Worm (Caenorhabditis elegans): ENCODE measurements around the gene idhb-1.

idhb-1 gene

DNA sequence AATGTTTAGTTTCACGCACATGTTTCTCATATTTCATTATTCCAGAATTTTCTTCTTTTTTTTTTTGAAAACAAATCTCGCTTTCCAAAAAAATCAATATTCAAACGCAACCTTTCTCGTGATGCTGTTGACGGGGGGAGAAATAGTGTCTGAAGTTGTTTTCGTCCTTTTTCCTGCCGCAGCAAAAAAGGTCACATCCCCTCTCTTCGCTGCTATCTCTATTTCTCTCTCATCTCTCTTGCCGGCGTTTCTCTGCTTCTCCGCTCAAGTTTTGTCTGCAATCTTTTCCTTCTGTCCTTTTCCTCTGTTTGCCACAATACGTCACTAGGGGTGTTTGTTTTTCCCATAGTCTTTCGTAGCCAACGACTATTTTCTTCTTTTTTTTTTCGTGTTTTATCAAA, 27.1 kb downstream of the idhb-1 start (continued):
- no peak for TF ChIP-seq pax-1 (tag; optimal IDR thresholded peaks at IDR 0.05)

DNA sequence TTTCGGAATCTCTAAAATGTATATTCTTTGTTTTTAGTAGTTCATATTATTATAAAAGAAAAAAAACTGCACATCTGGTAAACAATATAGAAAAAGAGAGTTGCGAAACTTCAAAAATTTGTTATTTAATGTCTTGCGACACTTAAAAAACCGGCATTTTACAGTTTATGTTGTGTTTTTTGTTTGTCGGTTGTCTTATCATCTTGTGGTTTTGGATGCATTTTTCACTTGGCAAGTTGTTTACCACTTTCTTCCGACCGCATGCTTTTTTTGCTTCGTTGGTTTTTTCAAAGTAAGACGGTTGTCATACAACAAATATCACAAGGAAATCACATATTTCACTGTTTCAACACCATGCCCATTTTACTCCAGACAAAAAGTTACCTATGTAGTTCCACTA, 28.2 kb downstream of the idhb-1 start:
- TF ChIP-seq Y22D7AL.16 (tag; optimal IDR thresholded peaks at IDR 0.05) (no peak), ceh-34 (tag; optimal IDR thresholded peaks at IDR 0.05) (no peak), C08G9.2 (tag; optimal IDR thresholded peaks at IDR 0.05) (no peak), ceh-19 (GFP tag; optimal IDR thresholded peaks at IDR 0.05) (no peak), ceh-48 (tag; optimal IDR thresholded peaks at IDR 0.05) (no peak), ets-4 (tag; optimal IDR thresholded peaks at IDR 0.05) (no peak), odd-2 (tag; optimal IDR thresholded peaks at IDR 0.05) (no peak), sdc-2 (tag; optimal IDR thresholded peaks at IDR 0.05) (no peak), hlh-8 (tag; optimal IDR thresholded peaks at IDR 0.05) (no peak), sox-4 (tag; optimal IDR thresholded peaks at IDR 0.05) (no peak), nfya-1 (tag; optimal IDR thresholded peaks at IDR 0.05) (no peak), ttx-3 (tag; optimal IDR thresholded peaks at IDR 0.05) (no peak), lin-11 (tag; optimal IDR thresholded peaks at IDR 0.05) (no peak), F13H6.1 (tag; optimal IDR thresholded peaks at IDR 0.05) (no peak)

DNA sequence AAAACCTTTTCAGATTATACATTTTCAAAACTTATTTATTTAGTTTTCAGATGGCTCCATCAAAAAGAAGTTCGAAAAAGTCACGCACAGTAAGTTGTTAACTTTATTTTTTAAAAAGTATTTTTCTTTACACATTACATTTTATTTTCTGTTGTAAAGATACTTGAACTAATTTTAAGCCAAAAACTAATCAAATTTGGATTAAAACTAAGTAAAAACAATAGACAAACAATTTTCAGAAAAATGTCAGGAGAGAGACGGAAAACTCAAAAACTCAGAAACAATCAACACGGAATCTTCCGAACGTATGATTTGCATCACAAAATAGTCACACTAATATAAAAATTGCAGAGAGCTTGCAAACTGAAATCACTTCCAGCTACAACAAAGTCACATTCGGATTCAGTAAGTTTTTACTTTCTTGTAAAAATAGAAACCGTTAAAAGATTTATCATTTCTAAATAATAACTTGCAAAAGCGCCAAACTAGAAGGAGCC, 31.9 kb downstream of the idhb-1 start, which contains the start of gene ceh-89:
Gene ceh-89, plus strand, starts transcription at position 51 of the 497 bp plus-strand sequence.
- TF ChIP-seq unc-42 (tag; optimal IDR thresholded peaks at IDR 0.05) (no peak), K09A11.1 (tag; optimal IDR thresholded peaks at IDR 0.05; ENCODE audit: insufficient read depth) (no peak), ama-1 (optimal IDR thresholded peaks at IDR 0.05) (no peak), elt-2 (tag; optimal IDR thresholded peaks at IDR 0.05) (no peak), unc-3 (GFP tag; conservative IDR thresholded peaks at IDR 0.05) (no peak), unc-3 (tag; optimal IDR thresholded peaks at IDR 0.05) (no peak)

DNA sequence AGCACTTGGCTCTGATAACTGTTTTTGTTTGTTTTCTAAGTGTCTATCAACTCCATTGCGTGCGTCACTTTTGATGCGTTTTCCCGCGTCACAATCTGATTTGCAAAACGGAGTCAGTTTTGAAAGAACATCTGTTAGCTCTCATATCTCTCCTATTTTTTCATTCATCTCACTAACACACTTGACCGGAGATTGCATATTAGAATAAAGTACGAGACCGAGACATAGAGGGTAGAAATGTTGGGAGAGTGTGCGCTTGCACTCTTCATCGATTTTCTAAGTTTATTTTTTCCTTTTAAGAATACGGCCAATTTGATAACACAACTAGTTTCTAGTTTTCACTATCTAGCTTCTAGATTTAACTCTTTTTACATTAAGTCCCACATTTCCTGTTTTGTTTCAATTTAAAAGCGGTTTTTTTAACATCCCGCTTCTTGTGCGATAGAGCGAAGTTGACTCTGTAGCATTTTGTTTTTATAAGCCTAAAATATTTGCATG, 32.5 kb downstream of the idhb-1 start:
- TF ChIP-seq ceh-48 (tag; optimal IDR thresholded peaks at IDR 0.05) = peak; percentile 24
- TF ChIP-seq unc-42 (tag; optimal IDR thresholded peaks at IDR 0.05) = peak; percentile 17
- TF ChIP-seq ceh-14 (tag; optimal IDR thresholded peaks at IDR 0.05) = no peak

DNA sequence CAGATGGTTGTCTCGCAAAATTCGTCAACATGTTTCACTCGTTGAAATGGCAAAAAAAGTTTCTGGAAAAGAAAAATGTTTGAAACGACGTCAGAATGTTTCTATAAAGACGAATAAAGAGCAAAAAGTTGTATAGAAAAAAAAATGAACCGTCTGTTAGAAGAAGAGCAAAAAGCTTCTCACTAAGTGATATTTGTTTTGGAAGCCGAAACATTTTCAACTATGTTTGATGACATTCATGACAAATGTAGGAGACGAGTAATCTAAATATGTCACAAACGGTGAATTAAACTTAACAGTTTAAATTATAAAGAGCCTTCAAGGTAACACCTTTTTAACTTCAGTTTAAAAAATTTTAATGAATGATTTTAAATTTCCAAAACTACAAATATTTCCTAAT, 33.8 kb downstream of the idhb-1 start, which contains the start of gene nkat-1:
Gene nkat-1, minus strand, starts transcription at position 101 of the 400 bp plus-strand sequence.
- TF ChIP-seq unc-42 (tag; optimal IDR thresholded peaks at IDR 0.05) (no peak), ceh-14 (tag; optimal IDR thresholded peaks at IDR 0.05) (no peak), ceh-2 (tag; optimal IDR thresholded peaks at IDR 0.05) (no peak), dmd-4 (tag; optimal IDR thresholded peaks at IDR 0.05; ENCODE audit: borderline replicate concordance) (no peak), elt-2 (tag; optimal IDR thresholded peaks at IDR 0.05) (no peak), syd-9 (tag; optimal IDR thresholded peaks at IDR 0.05) (no peak), hlh-15 (tag; optimal IDR thresholded peaks at IDR 0.05) (no peak), ceh-45 (GFP tag; IDR thresholded peaks at IDR 0.05) (no peak), elt-4 (tag; optimal IDR thresholded peaks at IDR 0.05) (no peak), eyg-1 (tag; optimal IDR thresholded peaks at IDR 0.05) (no peak), pqm-1 (tag; optimal IDR thresholded peaks at IDR 0.05) (no peak), sox-2 (GFP tag; IDR thresholded peaks at IDR 0.05) (no peak), che-1 (tag; optimal IDR thresholded peaks at IDR 0.05) (no peak), nfya-1 (tag; optimal IDR thresholded peaks at IDR 0.05) (no peak), sdc-2 (tag; optimal IDR thresholded peaks at IDR 0.05) (no peak)

DNA sequence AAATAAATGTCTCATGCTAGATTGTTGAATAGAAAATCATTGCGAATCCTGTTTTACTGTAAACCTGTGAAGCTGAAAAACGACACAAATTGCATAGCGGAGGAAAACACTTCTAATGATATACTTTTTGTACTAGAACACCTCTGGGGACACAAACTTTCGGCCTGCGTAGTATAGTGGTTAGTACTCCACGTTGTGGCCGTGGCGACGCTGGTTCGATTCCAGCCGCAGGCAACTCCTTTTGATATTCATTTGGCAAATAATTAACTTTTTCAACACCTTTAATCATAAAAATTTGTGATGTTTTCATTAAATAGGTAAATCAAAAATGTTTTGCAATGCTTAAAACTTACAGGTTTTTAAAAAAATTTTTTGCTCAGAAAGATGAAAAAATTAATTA, 39.0 kb downstream of the idhb-1 start:
- no peak for TF ChIP-seq unc-86 (tag; optimal IDR thresholded peaks at IDR 0.05)
- TF ChIP-seq ceh-2 (tag; optimal IDR thresholded peaks at IDR 0.05) = no peak
- TF ChIP-seq K02D7.2 (tag; optimal IDR thresholded peaks at IDR 0.05) = no peak
- TF ChIP-seq nfya-1 (tag; optimal IDR thresholded peaks at IDR 0.05) = no peak
- no peak for TF ChIP-seq Y22D7AL.16 (tag; optimal IDR thresholded peaks at IDR 0.05)
- TF ChIP-seq tbx-7 (tag; optimal IDR thresholded peaks at IDR 0.05) = no peak
- TF ChIP-seq T23F11.4 (GFP tag; optimal IDR thresholded peaks at IDR 0.05) = no peak
- no peak for TF ChIP-seq gmeb-2 (tag; optimal IDR thresholded peaks at IDR 0.05)
- TF ChIP-seq pax-1 (tag; optimal IDR thresholded peaks at IDR 0.05) = no peak
- TF ChIP-seq mec-3 (tag; optimal IDR thresholded peaks at IDR 0.05; ENCODE audit: borderline replicate concordance) = no peak
- no peak for TF ChIP-seq ztf-16 (tag; optimal IDR thresholded peaks at IDR 0.05)
- no peak for TF ChIP-seq npax-4 (tag; optimal IDR thresholded peaks at IDR 0.05)
- TF ChIP-seq hlh-13 (GFP tag; optimal IDR thresholded peaks at IDR 0.05) = no peak
- TF ChIP-seq C38D4.7 (GFP tag; optimal IDR thresholded peaks at IDR 0.05) = no peak
- no peak for TF ChIP-seq hlh-8 (tag; optimal IDR thresholded peaks at IDR 0.05)
- TF ChIP-seq ttx-3 (tag; optimal IDR thresholded peaks at IDR 0.05) = no peak
- no peak for TF ChIP-seq sox-2 (GFP tag; IDR thresholded peaks at IDR 0.05)
- TF ChIP-seq zip-5 (tag; optimal IDR thresholded peaks at IDR 0.05) = no peak

All from whole organism, late embryonic.